Worm (Caenorhabditis elegans) whole organism, L2 larva: ENCODE measurements around the gene zig-12.

Experiments used
- alr-1 ChIP-seq: fragments of 150-350 bp; optimal IDR thresholded peaks from 2 replicates; lab custom pipeline; 2014; ENCODE audit warnings: missing biosample characterization, missing genetic modification characterization
- ama-1 ChIP-seq: fragments of 150-350 bp; optimal IDR thresholded peaks from 2 replicates; lab custom pipeline; 2018; ENCODE audit warnings: inconsistent platforms
- elt-1 ChIP-seq: fragments of 150-350 bp; optimal IDR thresholded peaks from 2 replicates; lab custom pipeline; 2014; ENCODE audit warnings: missing biosample characterization, missing genetic modification characterization

- TF ChIP-seq ama-1 (lab: Kevin White, UChicago) (no peak), elt-1 (tag; lab: Kevin White, UChicago) (no peak), alr-1 (no peak)
These were observed 11.2 kb upstream of the zig-12 start for ce11 chrX:8752546-8752945.
